Fruit fly (Drosophila melanogaster) whole organism, embryonic: ENCODE results near the gene Cdc7.

Source experiments
- Aef1 ChIP-seq: fragments of 200-800 bp; sonication (Bioruptor generic); IDR thresholded peaks from 3 replicates; pipeline ENCODE4 v1.3.6; 2022; ENCODE audit warnings: missing biosample characterization, missing genetic modification characterization
- CG10267 ChIP-seq: fragments of 200-800 bp; sonication (Bioruptor generic); optimal IDR thresholded peaks from 2 replicates; lab custom pipeline; 2018; ENCODE audit warnings: missing biosample characterization, mild to moderate bottlenecking, missing genetic modification characterization, moderate library complexity
- CG10321 ChIP-seq: fragments of 200-800 bp; sonication (Bioruptor generic); IDR thresholded peaks from 2 replicates; pipeline ENCODE4 v1.3.6; 2022; ENCODE audit warnings: missing biosample characterization, missing genetic modification characterization
- CG10366 ChIP-seq: fragments of 200-800 bp; sonication (Bioruptor generic); IDR thresholded peaks from 2 replicates; pipeline ENCODE4 v1.3.6; 2022; ENCODE audit warnings: missing biosample characterization, missing genetic modification characterization
- CG11504 ChIP-seq: fragments of 200-800 bp; sonication (Bioruptor generic); optimal IDR thresholded peaks from 3 replicates; lab custom pipeline; 2019; ENCODE audit warnings: missing biosample characterization, mild to moderate bottlenecking, missing genetic modification characterization, moderate library complexity
- CG12769 ChIP-seq: fragments of 200-800 bp; sonication (Bioruptor generic); optimal IDR thresholded peaks from 2 replicates; lab custom pipeline; 2019; ENCODE audit warnings: missing biosample characterization, mild to moderate bottlenecking, missing genetic modification characterization, moderate library complexity
- CG1602 ChIP-seq: fragments of 200-800 bp; sonication (Bioruptor generic); optimal IDR thresholded peaks from 3 replicates; lab custom pipeline; 2016; ENCODE audit warnings: missing biosample characterization, missing genetic modification characterization
- CG17186 ChIP-seq: fragments of 200-800 bp; sonication (Bioruptor generic); optimal IDR thresholded peaks from 3 replicates; lab custom pipeline; 2017; ENCODE audit warnings: missing biosample characterization, missing genetic modification reagents, missing genetic modification characterization
- CG2116 ChIP-seq: fragments of 200-800 bp; sonication (Bioruptor generic); optimal IDR thresholded peaks from 3 replicates; lab custom pipeline; 2018; ENCODE audit warnings: missing biosample characterization, mild to moderate bottlenecking, missing genetic modification characterization
- CG2120 ChIP-seq: fragments of 200-800 bp; sonication (Bioruptor generic); optimal IDR thresholded peaks from 3 replicates; lab custom pipeline; 2016; ENCODE audit warnings: missing biosample characterization, missing genetic modification characterization
- CG2202 ChIP-seq: fragments of 200-800 bp; sonication (Bioruptor generic); optimal IDR thresholded peaks from 2 replicates; lab custom pipeline; 2018; ENCODE audit warnings: missing biosample characterization, mild to moderate bottlenecking, missing genetic modification characterization
- CG32532 ChIP-seq: fragments of 200-800 bp; sonication (Bioruptor generic); IDR thresholded peaks from 2 replicates; pipeline ENCODE4 v1.3.6; 2022; ENCODE audit warnings: missing biosample characterization, missing genetic modification characterization
- CG4404 ChIP-seq: fragments of 200-800 bp; sonication (Bioruptor generic); IDR thresholded peaks from 2 replicates; pipeline ENCODE4 v1.3.6; 2022; ENCODE audit warnings: missing biosample characterization, missing genetic modification characterization
- CG6654 ChIP-seq: fragments of 200-800 bp; sonication (Bioruptor generic); optimal IDR thresholded peaks from 2 replicates; lab custom pipeline; 2017; ENCODE audit warnings: missing biosample characterization, mild to moderate bottlenecking, missing genetic modification characterization
- CG6683 ChIP-seq: fragments of 200-800 bp; sonication (Bioruptor generic); optimal IDR thresholded peaks from 2 replicates; lab custom pipeline; 2017; ENCODE audit warnings: missing biosample characterization, mild to moderate bottlenecking, missing genetic modification characterization, missing genetic modification reagents
- CG6813 ChIP-seq: fragments of 200-800 bp; sonication (Bioruptor generic); optimal IDR thresholded peaks from 2 replicates; lab custom pipeline; 2017; ENCODE audit warnings: missing biosample characterization, missing genetic modification characterization, mild to moderate bottlenecking, moderate library complexity, missing genetic modification reagents
- CG7556 ChIP-seq: fragments of 200-800 bp; sonication (Bioruptor generic); optimal IDR thresholded peaks from 2 replicates; lab custom pipeline; 2017; ENCODE audit warnings: missing biosample characterization, mild to moderate bottlenecking, missing genetic modification characterization
- CkIIα-i1 ChIP-seq: fragments of 200-800 bp; sonication (Bioruptor generic); IDR thresholded peaks from 2 replicates; pipeline ENCODE4 v1.3.6; 2022; ENCODE audit warnings: missing biosample characterization, missing genetic modification characterization
- D ChIP-seq, 2 experiments: fragments of 200-800 bp in 1 of 2; fragments of >200 bp in 1 of 2; sonication (Bioruptor generic) in 1 of 2; optimal IDR thresholded peaks; 2 replicates in 1 of 2; 3 replicates in 1 of 2; lab custom pipeline; 2017; ENCODE audit warnings: mild to moderate bottlenecking in 1 of 2, missing biosample characterization in 1 of 2, missing genetic modification characterization in 1 of 2, missing genetic modification reagents in 1 of 2
- Dad ChIP-seq: fragments of 200-800 bp; sonication (Bioruptor generic); optimal IDR thresholded peaks from 3 replicates; lab custom pipeline; 2016; ENCODE audit warnings: missing biosample characterization, missing genetic modification characterization
- ERR ChIP-seq: fragments of 200-800 bp; sonication (Bioruptor generic); optimal IDR thresholded peaks from 2 replicates; lab custom pipeline; 2016; ENCODE audit warnings: missing biosample characterization, missing genetic modification characterization
- Ets65A ChIP-seq: fragments of 200-800 bp; sonication (Bioruptor generic); peaks from one replicate; lab custom pipeline; 2016; ENCODE audit warnings: missing biosample characterization, missing genetic modification characterization
- HHEX ChIP-seq: fragments of 200-800 bp; sonication (Bioruptor generic); optimal IDR thresholded peaks from 3 replicates; lab custom pipeline; 2017; ENCODE audit warnings: missing biosample characterization, mild to moderate bottlenecking, missing genetic modification characterization, missing genetic modification reagents
- HmgD ChIP-seq: fragments of 200-800 bp; sonication (Bioruptor generic); optimal IDR thresholded peaks from 3 replicates; lab custom pipeline; 2016; ENCODE audit warnings: missing biosample characterization, missing genetic modification characterization
- MESR4 ChIP-seq: fragments of 200-800 bp; sonication (Bioruptor generic); optimal IDR thresholded peaks from 2 replicates; lab custom pipeline; 2018; ENCODE audit warnings: missing biosample characterization, mild to moderate bottlenecking, missing genetic modification characterization, moderate library complexity
- Max ChIP-seq: fragments of 200-800 bp; sonication (Bioruptor generic); optimal IDR thresholded peaks from 2 replicates; lab custom pipeline; 2016; ENCODE audit warnings: missing biosample characterization, mild to moderate bottlenecking, missing genetic modification characterization
- Rfx ChIP-seq: fragments of 200-800 bp; sonication (Bioruptor generic); IDR thresholded peaks from 2 replicates; pipeline ENCODE4 v1.3.6; 2022; ENCODE audit warnings: missing biosample characterization, missing genetic modification characterization
- Scr ChIP-seq: fragments of 200-800 bp; sonication (Bioruptor generic); IDR thresholded peaks from 2 replicates; pipeline ENCODE4 v1.3.6; 2022; ENCODE audit warnings: missing biosample characterization, missing genetic modification characterization; ENCODE audit not compliant: partially characterized antibody
- TFAM ChIP-seq: fragments of 200-800 bp; sonication (Bioruptor generic); optimal IDR thresholded peaks from 2 replicates; lab custom pipeline; 2017; ENCODE audit warnings: missing biosample characterization, missing genetic modification characterization, inconsistent platforms
- ab ChIP-seq: fragments of 200-800 bp; sonication (Bioruptor generic); optimal IDR thresholded peaks from 2 replicates; lab custom pipeline; 2016; ENCODE audit warnings: missing biosample characterization, missing genetic modification characterization
- aop ChIP-seq: fragments of 200-800 bp; sonication (Bioruptor generic); IDR thresholded peaks from 2 replicates; pipeline ENCODE4 v1.3.6; 2022; ENCODE audit warnings: missing biosample characterization, missing genetic modification characterization
- ato ChIP-seq: fragments of 200-800 bp; sonication (Bioruptor generic); IDR thresholded peaks from 2 replicates; pipeline ENCODE4 v1.3.6; 2022; ENCODE audit warnings: missing biosample characterization, missing genetic modification characterization; ENCODE audit not compliant: partially characterized antibody
- cas ChIP-seq: fragments of 200-800 bp; sonication (Bioruptor generic); IDR thresholded peaks from 2 replicates; pipeline ENCODE4 v1.3.6; 2022; ENCODE audit warnings: missing biosample characterization, missing genetic modification characterization
- dimm ChIP-seq: fragments of 200-800 bp; sonication (Bioruptor generic); IDR thresholded peaks from 2 replicates; pipeline ENCODE4 v1.3.6; 2022; ENCODE audit warnings: missing biosample characterization, missing genetic modification characterization
- dmrt99B ChIP-seq: fragments of 200-800 bp; sonication (Bioruptor generic); optimal IDR thresholded peaks from 2 replicates; lab custom pipeline; 2018; ENCODE audit warnings: missing biosample characterization, mild to moderate bottlenecking, missing genetic modification characterization, moderate library complexity
- gem ChIP-seq: fragments of 200-800 bp; sonication (Bioruptor generic); optimal IDR thresholded peaks from 2 replicates; lab custom pipeline; 2019; ENCODE audit warnings: missing biosample characterization, mild to moderate bottlenecking, missing genetic modification characterization, moderate library complexity
- gfzf ChIP-seq: fragments of 200-800 bp; sonication (Bioruptor generic); optimal IDR thresholded peaks from 2 replicates; lab custom pipeline; 2016; ENCODE audit warnings: missing biosample characterization, mild to moderate bottlenecking, missing genetic modification characterization, moderate library complexity
- ham ChIP-seq: fragments of 200-800 bp; sonication (Bioruptor generic); IDR thresholded peaks from 2 replicates; pipeline ENCODE4 v1.3.6; 2022; ENCODE audit warnings: missing biosample characterization, missing genetic modification characterization
- nmo ChIP-seq: fragments of 200-800 bp; sonication (Bioruptor generic); optimal IDR thresholded peaks from 2 replicates; lab custom pipeline; 2018; ENCODE audit warnings: missing biosample characterization, mild to moderate bottlenecking, missing genetic modification characterization, moderate library complexity
- otp ChIP-seq: fragments of 200-800 bp; sonication (Bioruptor generic); IDR thresholded peaks from 3 replicates; pipeline ENCODE4, ENCODE4 v1.3.6; 2022; ENCODE audit warnings: missing biosample characterization, missing genetic modification characterization
- phol ChIP-seq: fragments of 200-800 bp; sonication (Bioruptor generic); optimal IDR thresholded peaks from 3 replicates; lab custom pipeline; 2018; ENCODE audit warnings: missing biosample characterization, mild to moderate bottlenecking, missing genetic modification characterization, moderate library complexity
- ranshi ChIP-seq: fragments of 200-800 bp; sonication (Bioruptor generic); IDR thresholded peaks from 2 replicates; pipeline ENCODE4 v1.3.6; 2022; ENCODE audit warnings: missing biosample characterization, missing genetic modification characterization
- schlank ChIP-seq: fragments of 200-800 bp; sonication (Bioruptor generic); optimal IDR thresholded peaks from 2 replicates; lab custom pipeline; 2018; ENCODE audit warnings: missing biosample characterization, mild to moderate bottlenecking, missing genetic modification characterization
- sd ChIP-seq: fragments of 200-800 bp; sonication (Bioruptor generic); optimal IDR thresholded peaks from 3 replicates; lab custom pipeline; 2018; ENCODE audit warnings: missing biosample characterization, mild to moderate bottlenecking, missing genetic modification characterization, moderate library complexity
- sens-2 ChIP-seq: fragments of 200-800 bp; sonication (Bioruptor generic); IDR thresholded peaks from 2 replicates; pipeline ENCODE4 v1.3.6; 2022; ENCODE audit warnings: missing biosample characterization, missing genetic modification characterization
- seq ChIP-seq: fragments of 200-800 bp; sonication (Bioruptor generic); IDR thresholded peaks from 2 replicates; pipeline ENCODE4 v1.3.6; 2022; ENCODE audit warnings: missing biosample characterization, missing genetic modification characterization
- sima ChIP-seq: fragments of 200-800 bp; sonication (Bioruptor generic); optimal IDR thresholded peaks from 2 replicates; lab custom pipeline; 2016; ENCODE audit warnings: missing biosample characterization, missing genetic modification characterization
- trem ChIP-seq: fragments of 200-800 bp; optimal IDR thresholded peaks from 3 replicates; lab custom pipeline; 2019; ENCODE audit warnings: missing biosample characterization, mild to moderate bottlenecking, missing genetic modification characterization, moderate library complexity
- tx ChIP-seq: fragments of 200-800 bp; sonication (Bioruptor generic); optimal IDR thresholded peaks from 2 replicates; lab custom pipeline; 2016; ENCODE audit warnings: missing biosample characterization, missing genetic modification characterization
- unc-4 ChIP-seq: fragments of 200-800 bp; sonication (Bioruptor generic); IDR thresholded peaks from 2 replicates; pipeline ENCODE4 v1.3.6; 2022; ENCODE audit warnings: missing biosample characterization, missing genetic modification characterization; ENCODE audit not compliant: partially characterized antibody
- wek ChIP-seq: fragments of 200-800 bp; sonication (Bioruptor generic); optimal IDR thresholded peaks from 3 replicates; lab custom pipeline; 2018; ENCODE audit warnings: missing biosample characterization, mild to moderate bottlenecking, missing genetic modification characterization, moderate library complexity

The Cdc7 gene

dm6 chrX:6614266-6614665 lies 40.1 kb upstream of the Cdc7 start (continued):
- TF ChIP-seq Rfx (GFP tag; lab: Robert Waterston, UW) = no peak
- TF ChIP-seq CG1602 (GFP tag; lab: Kevin White, UChicago) = no peak
- TF ChIP-seq aop = no peak
- TF ChIP-seq CG12769 (tag; lab: Kevin White, UChicago) = peak; percentile 54
- TF ChIP-seq D (optimal IDR thresholded peaks at IDR 0.05; lab: Kevin White, UChicago) = no peak
- no peak for TF ChIP-seq D (GFP tag; optimal IDR thresholded peaks at IDR 0.05; lab: Kevin White, UChicago)
- TF ChIP-seq CG2116 (GFP tag; lab: Kevin White, UChicago) = peak; percentile 31
- no peak for TF ChIP-seq CG10366 (GFP tag; lab: Robert Waterston, UW)
- TF ChIP-seq HmgD (GFP tag; lab: Kevin White, UChicago) = no peak
- TF ChIP-seq CG10267 (tag; lab: Kevin White, UChicago) = no peak
- TF ChIP-seq CkIIα-i1 (GFP tag; lab: Robert Waterston, UW) = no peak
- no peak for TF ChIP-seq Ets65A (GFP tag; lab: Kevin White, UChicago)
- no peak for TF ChIP-seq Aef1
- peak; percentile 13 for TF ChIP-seq CG2120 (GFP tag; lab: Kevin White, UChicago)
- no peak for TF ChIP-seq phol (tag; lab: Kevin White, UChicago)
- TF ChIP-seq cas (GFP tag; lab: Robert Waterston, UW) = no peak
- TF ChIP-seq gem (tag; lab: Kevin White, UChicago) = peak; percentile 44
- TF ChIP-seq MESR4 = no peak
- TF ChIP-seq dimm (GFP tag; lab: Robert Waterston, UW) = no peak
- TF ChIP-seq CG17186 (GFP tag; lab: Kevin White, UChicago) = no peak
- TF ChIP-seq CG4404 (GFP tag; lab: Robert Waterston, UW) = no peak
- TF ChIP-seq CG6654 = no peak
- TF ChIP-seq otp (GFP tag; lab: Robert Waterston, UW) = no peak
- TF ChIP-seq dmrt99B (tag; lab: Kevin White, UChicago) = peak; percentile 24
- TF ChIP-seq sens-2 = no peak
- no peak for TF ChIP-seq unc-4 (GFP tag; lab: Robert Waterston, UW)
- TF ChIP-seq CG6813 (GFP tag; lab: Kevin White, UChicago) = peak; percentile 77
- peak; percentile 5 for TF ChIP-seq trem (tag; lab: Kevin White, UChicago)
- peak; percentile 71 for TF ChIP-seq wek
- TF ChIP-seq sd = peak; percentile 53
- TF ChIP-seq ERR (GFP tag; lab: Kevin White, UChicago) = no peak
- no peak for TF ChIP-seq Dad (GFP tag; lab: Kevin White, UChicago)
- no peak for TF ChIP-seq ab (GFP tag; lab: Kevin White, UChicago)
- TF ChIP-seq schlank (tag; lab: Kevin White, UChicago) = peak; percentile 28
- TF ChIP-seq ham (GFP tag; lab: Robert Waterston, UW) = no peak
- no peak for TF ChIP-seq sima
- TF ChIP-seq TFAM = no peak
- peak; percentile 2 for TF ChIP-seq CG11504
- no peak for TF ChIP-seq CG10321 (GFP tag; lab: Robert Waterston, UW)
- TF ChIP-seq ranshi = peak; percentile 17; the same call in 1 of the 2 replicates
- TF ChIP-seq gfzf (GFP tag; lab: Kevin White, UChicago) = no peak
- peak; percentile 45 for TF ChIP-seq CG2202 (tag; lab: Kevin White, UChicago)
- no peak for TF ChIP-seq Max (GFP tag; lab: Kevin White, UChicago)
- peak; percentile 10 for TF ChIP-seq CG7556
- no peak for TF ChIP-seq CG32532
- peak; percentile 53 for TF ChIP-seq HHEX
- no peak for TF ChIP-seq Scr (GFP tag; lab: Robert Waterston, UW)
- no peak for TF ChIP-seq tx (GFP tag; lab: Kevin White, UChicago)
- no peak for TF ChIP-seq seq
- TF ChIP-seq ato (GFP tag; lab: Robert Waterston, UW) = no peak
- TF ChIP-seq nmo (GFP tag; lab: Kevin White, UChicago) = no peak
- peak; percentile 48 for TF ChIP-seq CG6683
